Worm (Caenorhabditis elegans) whole organism, early embryonic: ENCODE data around the gene Y37E11B.2.

Experiments
- F13C5.2 ChIP-seq: sonication (generic microtip); optimal IDR thresholded peaks from 2 replicates; lab custom pipeline; 2017; ENCODE audit warnings: mild to moderate bottlenecking, missing genetic modification characterization, inconsistent platforms, missing compliant biosample characterization
- ama-1 ChIP-seq: fragments of 150-350 bp; optimal IDR thresholded peaks from 2 replicates; lab custom pipeline; 2014
- scrt-1 ChIP-seq: fragments of 200-800 bp; sonication (Bioruptor generic); IDR thresholded peaks from 2 replicates; pipeline ENCODE4 v1.3.6; 2022; ENCODE audit warnings: missing genetic modification characterization, missing compliant biosample characterization
- tra-4 ChIP-seq: sonication (generic microtip); optimal IDR thresholded peaks from 2 replicates; lab custom pipeline; 2017; ENCODE audit warnings: missing genetic modification characterization, missing compliant biosample characterization

- TF ChIP-seq scrt-1 (no peak), ama-1 (lab: Kevin White, UChicago) (no peak), F13C5.2 (tag; lab: Kevin White, UChicago) (no peak), tra-4 (tag; lab: Kevin White, UChicago) (no peak)
Measured at ce11 chrIV:3559201-3559600, 19.1 kb upstream of the Y37E11B.2 start.
